Fruit fly (Drosophila melanogaster) whole organism, wandering third instar larva: ENCODE measurements around the gene Rga.

Experiments
- Abd-B ChIP-seq: fragments of >200 bp; optimal IDR thresholded peaks from 2 replicates; lab custom pipeline; 2017; ENCODE audit warnings: missing biosample characterization, missing genetic modification characterization
- CG32264 ChIP-seq: fragments of 200-800 bp; sonication (Bioruptor generic); optimal IDR thresholded peaks from 2 replicates; lab custom pipeline; 2016; ENCODE audit warnings: missing biosample characterization, missing genetic modification characterization
- CG9705 ChIP-seq: fragments of 200-800 bp; sonication (Bioruptor generic); optimal IDR thresholded peaks from 2 replicates; lab custom pipeline; 2018; ENCODE audit warnings: missing biosample characterization, mild to moderate bottlenecking, missing genetic modification characterization
- Dif ChIP-seq: fragments of 200-275, 200-300 bp; sonication (Bioruptor generic); optimal IDR thresholded peaks from 2 replicates; lab custom pipeline; 2018; ENCODE audit warnings: missing biosample characterization, missing genetic modification characterization; ENCODE audit not compliant: partially characterized antibody
- HLH106 ChIP-seq: fragments of 200-800 bp; optimal IDR thresholded peaks from 3 replicates; lab custom pipeline; 2019; ENCODE audit warnings: missing biosample characterization, mild to moderate bottlenecking, missing genetic modification characterization, moderate library complexity
- Hnf4 ChIP-seq: fragments of 200-800 bp; sonication (Bioruptor generic); optimal IDR thresholded peaks from 2 replicates; lab custom pipeline; 2016; ENCODE audit warnings: missing biosample characterization, mild to moderate bottlenecking, missing genetic modification characterization
- Hr78 ChIP-seq: fragments of >200 bp; optimal IDR thresholded peaks from 2 replicates; lab custom pipeline; 2017; ENCODE audit warnings: missing biosample characterization, missing genetic modification characterization
- Hr83 ChIP-seq: fragments of 200-300 bp; sonication (Bioruptor generic); optimal IDR thresholded peaks from 2 replicates; lab custom pipeline; 2016; ENCODE audit warnings: missing biosample characterization, mild to moderate bottlenecking, missing genetic modification characterization, moderate library complexity; ENCODE audit not compliant: poor library complexity, severe bottlenecking
- Jra ChIP-seq: sonication (Bioruptor generic); optimal IDR thresholded peaks from 2 replicates; lab custom pipeline; 2016; ENCODE audit warnings: missing biosample characterization, missing genetic modification characterization
- Mio ChIP-seq: sonication (Bioruptor generic); optimal IDR thresholded peaks from 2 replicates; lab custom pipeline; 2016; ENCODE audit warnings: missing biosample characterization, missing genetic modification characterization
- OdsH ChIP-seq: fragments of 200-800 bp; sonication (Bioruptor generic); optimal IDR thresholded peaks from 2 replicates; lab custom pipeline; 2016; ENCODE audit warnings: missing biosample characterization, mild to moderate bottlenecking, missing genetic modification characterization
- Rel ChIP-seq, 2 experiments: fragments of 200-800 bp; sonication (Bioruptor generic) in 1 of 2; optimal IDR thresholded peaks; 2 replicates in 1 of 2; 3 replicates in 1 of 2; lab custom pipeline; 2016 to 2019; ENCODE audit warnings: mild to moderate bottlenecking in 2 of 2, missing biosample characterization in 2 of 2, missing genetic modification characterization in 2 of 2, moderate library complexity in 1 of 2
- Sp1 ChIP-seq: fragments of 200-800 bp; sonication (Bioruptor generic); optimal IDR thresholded peaks from 3 replicates; lab custom pipeline; 2019; ENCODE audit warnings: missing biosample characterization, mild to moderate bottlenecking, missing genetic modification characterization, moderate library complexity
- Vsx2 ChIP-seq: fragments of 200-300, 225-300 bp; sonication (Bioruptor generic); optimal IDR thresholded peaks from 2 replicates; lab custom pipeline; 2018; ENCODE audit warnings: missing biosample characterization, missing genetic modification characterization; ENCODE audit not compliant: partially characterized antibody
- br ChIP-seq: fragments of 200-800 bp; sonication (Bioruptor generic); optimal IDR thresholded peaks from 2 replicates; lab custom pipeline; 2016; ENCODE audit warnings: missing biosample characterization, missing genetic modification characterization
- dl ChIP-seq, 2 experiments: fragments of 175-275, 200-275 bp in 1 of 2; fragments of 200-275 bp in 1 of 2; sonication (Bioruptor generic); optimal IDR thresholded peaks; lab custom pipeline; 2018; ENCODE audit warnings: mild to moderate bottlenecking in 2 of 2, missing biosample characterization in 2 of 2, missing genetic modification characterization in 2 of 2, moderate library complexity in 2 of 2; ENCODE audit not compliant: partially characterized antibody in 2 of 2, insufficient read depth in 1 of 2
- dmrt93B ChIP-seq: fragments of 200-800 bp; sonication (Bioruptor generic); optimal IDR thresholded peaks from 2 replicates; lab custom pipeline; 2018; ENCODE audit warnings: missing biosample characterization, mild to moderate bottlenecking, missing genetic modification characterization
- dsf ChIP-seq: sonication (Bioruptor generic); optimal IDR thresholded peaks from 2 replicates; lab custom pipeline; 2016; ENCODE audit warnings: missing biosample characterization, missing genetic modification characterization, borderline replicate concordance
- ey ChIP-seq: fragments of 200-800 bp; sonication (Bioruptor generic); optimal IDR thresholded peaks from 2 replicates; lab custom pipeline; 2016; ENCODE audit warnings: missing biosample characterization, missing genetic modification characterization
- foxo ChIP-seq, 2 experiments: fragments of 200-800 bp; sonication (Bioruptor generic); optimal IDR thresholded peaks; 2 replicates in 1 of 2; 3 replicates in 1 of 2; lab custom pipeline; 2016 to 2017; ENCODE audit warnings: missing biosample characterization in 2 of 2, missing genetic modification characterization in 2 of 2
- fru ChIP-seq: fragments of 200-800 bp; sonication (Bioruptor generic); optimal IDR thresholded peaks from 3 replicates; lab custom pipeline; 2016; ENCODE audit warnings: missing biosample characterization, mild to moderate bottlenecking, missing genetic modification characterization
- h ChIP-seq: fragments of 200-800 bp; sonication (Bioruptor generic); optimal IDR thresholded peaks from 3 replicates; lab custom pipeline; 2016; ENCODE audit warnings: missing biosample characterization, mild to moderate bottlenecking, missing genetic modification characterization
- jim ChIP-seq: fragments of 175-275, 200-325 bp; sonication (Bioruptor generic); optimal IDR thresholded peaks from 2 replicates; lab custom pipeline; 2016; ENCODE audit warnings: missing biosample characterization, mild to moderate bottlenecking, missing genetic modification characterization
- psq ChIP-seq: fragments of 200-800 bp; sonication (Bioruptor generic); optimal IDR thresholded peaks from 3 replicates; lab custom pipeline; 2017; ENCODE audit warnings: missing biosample characterization, mild to moderate bottlenecking, missing genetic modification characterization, moderate library complexity
- rgr ChIP-seq: fragments of 200-800 bp; sonication (Bioruptor generic); optimal IDR thresholded peaks from 3 replicates; lab custom pipeline; 2016; ENCODE audit warnings: missing biosample characterization, mild to moderate bottlenecking, missing genetic modification characterization
- sv ChIP-seq: fragments of 200-800 bp; sonication (Bioruptor generic); optimal IDR thresholded peaks from 3 replicates; lab custom pipeline; 2016; ENCODE audit warnings: missing biosample characterization, missing genetic modification characterization
- tai ChIP-seq: sonication (Bioruptor generic); optimal IDR thresholded peaks from 2 replicates; lab custom pipeline; 2016; ENCODE audit warnings: missing biosample characterization, missing genetic modification characterization
- usp ChIP-seq: fragments of >200 bp; optimal IDR thresholded peaks from 2 replicates; lab custom pipeline; 2017; ENCODE audit warnings: missing biosample characterization, missing genetic modification characterization
- woc ChIP-seq: sonication (Bioruptor generic); optimal IDR thresholded peaks from 2 replicates; lab custom pipeline; 2016; ENCODE audit warnings: missing biosample characterization, mild to moderate bottlenecking, missing genetic modification characterization

Rga gene

dm6 chr3R:5622406-5622752 lies 9.5 kb upstream of the Rga start:
- no peak for TF ChIP-seq jim (GFP tag; lab: Kevin White, UChicago)
- TF ChIP-seq usp (GFP tag; lab: Kevin White, UChicago), result no peak
- TF ChIP-seq Dif (GFP tag; lab: Kevin White, UChicago), result no peak
- no peak for TF ChIP-seq woc (GFP tag; lab: Kevin White, UChicago)
- TF ChIP-seq, all 38 proteins: peak for 0

DNA sequence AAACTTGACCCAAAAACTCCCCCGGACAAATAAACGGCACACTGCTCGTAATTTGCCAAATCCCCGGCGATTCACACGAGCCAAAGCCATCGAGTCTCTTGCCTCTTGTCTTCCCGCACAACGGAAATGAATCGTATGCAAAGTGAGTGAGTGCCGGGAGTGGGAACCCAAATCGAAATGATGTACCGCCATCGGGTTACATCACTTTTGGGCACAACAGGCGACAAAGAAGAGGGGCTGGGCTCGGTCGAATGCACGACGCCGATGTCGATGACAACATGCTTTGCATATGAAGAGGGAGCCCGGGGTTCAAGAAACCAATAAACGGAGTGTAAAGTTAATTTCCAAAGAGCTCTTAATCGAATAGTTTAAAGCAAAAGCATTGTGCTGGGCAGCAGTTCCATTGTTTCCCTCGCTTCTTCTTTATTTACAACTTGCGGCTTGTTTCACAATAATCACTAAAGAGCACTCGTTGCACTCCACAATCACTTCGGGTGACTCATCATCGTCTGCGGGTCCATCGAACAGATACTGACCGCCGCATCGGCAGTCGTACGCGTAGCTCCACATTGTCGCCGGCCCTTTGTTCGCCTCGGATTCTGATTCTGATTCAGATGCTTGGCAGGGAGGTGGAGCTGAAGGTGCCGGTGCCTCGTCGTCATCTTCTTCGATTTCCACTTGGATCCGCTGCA lies 8.9 kb upstream of the Rga start:
- no peak for TF ChIP-seq Rel (GFP tag; optimal IDR thresholded peaks at IDR 0.05; lab: Kevin White, UChicago)
- TF ChIP-seq Rel (tag; optimal IDR thresholded peaks at IDR 0.05; lab: Kevin White, UChicago), result peak; percentile 15
- no peak for TF ChIP-seq tai (GFP tag; lab: Kevin White, UChicago)

dm6 chr3R:5620387-5620956 lies 7.6 kb upstream of the Rga start:
- TF ChIP-seq CG9705 (GFP tag; lab: Kevin White, UChicago) (no peak), ey (GFP tag; lab: Kevin White, UChicago) (peak; percentile 67), HLH106 (tag; lab: Kevin White, UChicago) (peak; percentile 38), woc (GFP tag; lab: Kevin White, UChicago) (peak; percentile 32), OdsH (GFP tag; lab: Kevin White, UChicago) (peak; percentile 59), usp (GFP tag; lab: Kevin White, UChicago) (no peak), dmrt93B (GFP tag; lab: Kevin White, UChicago) (peak; percentile 41), rgr (GFP tag; lab: Kevin White, UChicago) (peak; percentile 72), h (GFP tag; lab: Kevin White, UChicago) (peak; percentile 71), Vsx2 (no peak), CG32264 (GFP tag; lab: Kevin White, UChicago) (no peak), foxo (GFP tag; optimal IDR thresholded peaks at IDR 0.05; lab: Kevin White, UChicago) (peak in 1 of 2 experiments; percentile 68), fru (GFP tag; lab: Kevin White, UChicago) (peak; percentile 67), dsf (GFP tag; lab: Kevin White, UChicago) (no peak), Hr78 (GFP tag; lab: Kevin White, UChicago) (no peak), Hnf4 (GFP tag; lab: Kevin White, UChicago) (peak; percentile 22), Mio (GFP tag; lab: Kevin White, UChicago) (peak; percentile 3), psq (GFP tag; lab: Kevin White, UChicago) (peak; percentile 58), br (GFP tag; lab: Kevin White, UChicago) (peak; percentile 8), Hr83 (peak; percentile 60), jim (GFP tag; lab: Kevin White, UChicago) (no peak), Sp1 (GFP tag; lab: Kevin White, UChicago) (peak; percentile 50), sv (GFP tag; lab: Kevin White, UChicago) (peak; percentile 60)

DNA sequence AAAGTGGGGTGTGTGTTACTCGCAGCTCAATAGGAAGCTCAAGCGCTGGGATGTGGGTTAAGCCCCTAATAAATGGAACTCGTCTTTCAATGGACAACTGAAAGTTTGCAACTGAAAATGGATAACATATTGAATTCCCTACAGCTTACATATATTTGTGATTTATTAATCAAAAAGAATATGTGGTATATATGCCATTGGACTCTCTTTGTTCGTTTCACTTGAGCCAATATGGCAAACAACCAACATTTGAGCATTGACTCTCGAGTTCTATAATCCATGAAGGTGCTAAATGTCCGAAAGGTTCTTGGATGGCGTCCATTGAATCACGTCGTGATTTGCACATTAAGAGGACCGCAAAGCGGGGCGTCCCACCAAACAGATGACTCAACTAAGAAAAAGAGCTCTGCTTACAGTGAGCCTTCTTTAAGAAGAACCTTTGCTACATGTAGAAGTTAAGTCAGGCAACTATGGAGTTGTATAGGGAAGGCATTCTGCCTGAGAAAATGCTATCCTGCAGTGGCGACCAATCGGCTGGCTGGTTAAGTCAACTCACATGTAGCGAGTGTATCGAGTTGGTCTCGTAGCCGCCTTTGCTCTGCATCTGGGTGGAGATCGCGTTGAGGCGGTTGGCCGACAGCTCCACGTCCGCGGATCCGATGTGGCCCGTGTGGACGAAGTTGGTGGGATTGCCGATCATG lies 5.2 kb upstream of the Rga start:
- TF ChIP-seq dmrt93B (GFP tag; lab: Kevin White, UChicago) (no peak), CG32264 (GFP tag; lab: Kevin White, UChicago) (no peak), HLH106 (tag; lab: Kevin White, UChicago) (peak; percentile 6), Hnf4 (GFP tag; lab: Kevin White, UChicago) (no peak), Rel (GFP tag; optimal IDR thresholded peaks at IDR 0.05; lab: Kevin White, UChicago) (no peak), Rel (tag; optimal IDR thresholded peaks at IDR 0.05; lab: Kevin White, UChicago) (peak; percentile 87), usp (GFP tag; lab: Kevin White, UChicago) (no peak), fru (GFP tag; lab: Kevin White, UChicago) (peak; percentile 12), Abd-B (GFP tag; lab: Kevin White, UChicago) (no peak), psq (GFP tag; lab: Kevin White, UChicago) (no peak), foxo (GFP tag; optimal IDR thresholded peaks at IDR 0.05; lab: Kevin White, UChicago) (peak in 1 of 2 experiments; percentile 23), dl (GFP tag; optimal IDR thresholded peaks at IDR 0.05; lab: Kevin White, UChicago; ENCODE audit: insufficient read depth in 1 of 2, partially characterized antibody in 2 of 2) (no peak), Jra (GFP tag; lab: Kevin White, UChicago) (no peak), tai (GFP tag; lab: Kevin White, UChicago) (no peak), ey (GFP tag; lab: Kevin White, UChicago) (peak; percentile 18)
- TF ChIP-seq, all 38 proteins: peak for 5
